Worm (Caenorhabditis elegans): ENCODE results near the gene C49C8.5.

DNA sequence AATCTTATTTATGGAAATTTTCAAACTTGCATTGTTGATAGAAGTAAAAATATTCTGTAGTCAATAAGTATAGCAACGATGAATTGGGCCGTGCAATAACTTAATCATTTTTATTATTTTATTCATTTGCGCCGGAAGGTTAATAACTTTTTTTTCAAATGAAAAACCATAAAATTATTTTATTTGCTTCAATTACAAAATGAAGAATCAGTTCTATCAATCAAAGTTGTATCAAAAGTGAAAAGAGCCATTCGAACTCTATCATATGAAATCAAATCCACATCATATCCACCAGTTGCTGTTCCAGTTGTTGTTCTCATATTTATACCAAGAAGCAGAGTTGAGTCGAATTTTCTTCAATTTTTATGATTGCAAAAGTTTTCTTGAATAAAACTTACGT, 5.0 kb downstream of the C49C8.5 start, which contains the start of gene cyp-33E1:
- TF ChIP-seq tab-1 (GFP tag; IDR thresholded peaks at IDR 0.05), result no peak
- no peak for TF ChIP-seq ref-1 (GFP tag; conservative IDR thresholded peaks at IDR 0.05)
- no peak for TF ChIP-seq flt-1 (GFP tag; IDR thresholded peaks at IDR 0.05)
- TF ChIP-seq med-1 (GFP tag; optimal IDR thresholded peaks at IDR 0.05; ENCODE audit: insufficient read depth), result no peak
- no peak for TF ChIP-seq ztf-29 (GFP tag; IDR thresholded peaks at IDR 0.05)
- no peak for TF ChIP-seq klf-2 (GFP tag; conservative IDR thresholded peaks at IDR 0.05)

Measured in whole organism, midembryonic.